Worm (Caenorhabditis elegans) whole organism, midembryonic: ENCODE measurements around the gene T09A5.14.

Experiments
- cog-1 ChIP-seq: sonication (generic microtip); optimal IDR thresholded peaks from 2 replicates; lab custom pipeline; 2016; ENCODE audit warnings: missing genetic modification characterization, missing compliant biosample characterization
- flt-1 ChIP-seq: fragments of 200-800 bp; sonication (Bioruptor generic); IDR thresholded peaks from 2 replicates; pipeline ENCODE4 v1.3.6; 2022; ENCODE audit warnings: missing genetic modification characterization, missing compliant biosample characterization
- klf-2 ChIP-seq: fragments of 200-800 bp; sonication (Bioruptor generic); conservative IDR thresholded peaks from 2 replicates; pipeline ENCODE4 v1.3.6; 2022; ENCODE audit warnings: missing genetic modification reagents, missing genetic modification characterization, missing compliant biosample characterization
- med-1 ChIP-seq: sonication (generic microtip); optimal IDR thresholded peaks from 2 replicates; lab custom pipeline; 2017; ENCODE audit warnings: missing genetic modification characterization, mild to moderate bottlenecking, missing compliant biosample characterization, antibody characterized with exemption, missing genetic modification reagents; ENCODE audit not compliant: insufficient read depth
- ztf-23 ChIP-seq: fragments of 200-800 bp; sonication (Bioruptor generic); IDR thresholded peaks from 2 replicates; pipeline ENCODE4 v1.3.6; 2022; ENCODE audit warnings: missing genetic modification reagents, missing genetic modification characterization, missing compliant biosample characterization
- ztf-29 ChIP-seq: fragments of 200-800 bp; sonication (Bioruptor generic); IDR thresholded peaks from 2 replicates; pipeline ENCODE4 v1.3.6; 2022; ENCODE audit warnings: missing genetic modification reagents, missing genetic modification characterization, missing compliant biosample characterization

ce11 chrII:7836613-7837226 is 4.6 kb downstream of the T09A5.14 start:
- TF ChIP-seq cog-1 (no peak), ztf-23 (GFP tag; lab: Robert Waterston, UW) (no peak), flt-1 (GFP tag; lab: Robert Waterston, UW) (no peak), med-1 (GFP tag; lab: Kevin White, UChicago) (no peak), klf-2 (no peak), ztf-29 (GFP tag; lab: Robert Waterston, UW) (no peak)
